Fruit fly (Drosophila melanogaster) whole organism, embryonic: Measurements from ENCODE around the gene CG9328.

Source experiments
- CG10267 ChIP-seq: fragments of 200-800 bp; sonication (Bioruptor generic); optimal IDR thresholded peaks from 2 replicates; lab custom pipeline; 2018; ENCODE audit warnings: missing biosample characterization, mild to moderate bottlenecking, missing genetic modification characterization, moderate library complexity
- CG10431 ChIP-seq: fragments of 200-800 bp; sonication (Bioruptor generic); optimal IDR thresholded peaks from 3 replicates; lab custom pipeline; 2018; ENCODE audit warnings: missing biosample characterization, mild to moderate bottlenecking, missing genetic modification characterization
- CG13624 ChIP-seq: fragments of 200-800 bp; sonication (Bioruptor generic); optimal IDR thresholded peaks from 2 replicates; lab custom pipeline; 2016; ENCODE audit warnings: missing biosample characterization, missing genetic modification characterization
- CG14050 ChIP-seq: fragments of 200-800 bp; sonication (Bioruptor generic); IDR thresholded peaks from 3 replicates; pipeline ENCODE4 v1.3.6; 2022; ENCODE audit warnings: missing biosample characterization, missing genetic modification characterization
- CG16815 ChIP-seq: fragments of 200-800 bp; sonication (Bioruptor generic); optimal IDR thresholded peaks from 3 replicates; lab custom pipeline; 2017; ENCODE audit warnings: missing biosample characterization, mild to moderate bottlenecking, missing genetic modification characterization
- CG17186 ChIP-seq: fragments of 200-800 bp; sonication (Bioruptor generic); optimal IDR thresholded peaks from 3 replicates; lab custom pipeline; 2017; ENCODE audit warnings: missing biosample characterization, missing genetic modification reagents, missing genetic modification characterization
- CG18011 ChIP-seq: fragments of 200-800 bp; sonication (Bioruptor generic); optimal IDR thresholded peaks from 2 replicates; lab custom pipeline; 2017; ENCODE audit warnings: missing biosample characterization, missing genetic modification characterization, mild to moderate bottlenecking, moderate library complexity, missing genotype
- CG18764 ChIP-seq: fragments of 200-800 bp; sonication (Bioruptor generic); optimal IDR thresholded peaks from 3 replicates; lab custom pipeline; 2016; ENCODE audit warnings: missing biosample characterization, missing genetic modification characterization
- CG2199 ChIP-seq: fragments of 200-800 bp; sonication (Bioruptor generic); IDR thresholded peaks from 3 replicates; pipeline ENCODE4 v1.3.6; 2022; ENCODE audit warnings: missing biosample characterization, missing genetic modification characterization
- CG2889 ChIP-seq: fragments of 200-800 bp; sonication (Bioruptor generic); IDR thresholded peaks from 3 replicates; pipeline ENCODE4 v1.3.6; 2022; ENCODE audit warnings: missing biosample characterization, missing genetic modification characterization
- CG33213 ChIP-seq: fragments of 200-800 bp; sonication (Bioruptor generic); optimal IDR thresholded peaks from 3 replicates; lab custom pipeline; 2016; ENCODE audit warnings: missing biosample characterization, missing genetic modification characterization
- CG33557 ChIP-seq: fragments of 200-800 bp; sonication (Bioruptor generic); optimal IDR thresholded peaks from 2 replicates; lab custom pipeline; 2019; ENCODE audit warnings: missing biosample characterization, mild to moderate bottlenecking, missing genetic modification characterization, moderate library complexity
- CG34422 ChIP-seq: fragments of 200-800 bp; sonication (Bioruptor generic); IDR thresholded peaks from 3 replicates; pipeline ENCODE4 v1.3.6; 2022; ENCODE audit warnings: missing biosample characterization, missing genetic modification characterization
- CG3726 ChIP-seq: fragments of 200-800 bp; sonication (Bioruptor generic); IDR thresholded peaks from 3 replicates; pipeline ENCODE4, ENCODE4 v1.3.6; 2022; ENCODE audit warnings: missing biosample characterization, missing genetic modification characterization
- CG42726 ChIP-seq: fragments of 200-800 bp; sonication (Bioruptor generic); IDR thresholded peaks from 2 replicates; pipeline ENCODE4 v1.3.6; 2022; ENCODE audit warnings: missing biosample characterization, missing genetic modification characterization; ENCODE audit not compliant: partially characterized antibody
- CG4854 ChIP-seq: fragments of 200-800 bp; sonication (Bioruptor generic); optimal IDR thresholded peaks from 2 replicates; lab custom pipeline; 2016; ENCODE audit warnings: missing biosample characterization, missing genetic modification characterization, inconsistent platforms
- CG6272 ChIP-seq: fragments of 200-800 bp; sonication (Bioruptor generic); IDR thresholded peaks from 2 replicates; pipeline ENCODE4 v1.3.6; 2022; ENCODE audit warnings: missing biosample characterization, missing genetic modification characterization
- CG6654 ChIP-seq: fragments of 200-800 bp; sonication (Bioruptor generic); optimal IDR thresholded peaks from 2 replicates; lab custom pipeline; 2017; ENCODE audit warnings: missing biosample characterization, mild to moderate bottlenecking, missing genetic modification characterization
- CG6689 ChIP-seq: fragments of 200-800 bp; sonication (Bioruptor generic); IDR thresholded peaks from 2 replicates; pipeline ENCODE4 v1.3.6; 2022; ENCODE audit warnings: missing biosample characterization, missing genetic modification characterization
- CG7928 ChIP-seq: fragments of 200-800 bp; sonication (Bioruptor generic); optimal IDR thresholded peaks from 2 replicates; lab custom pipeline; 2017; ENCODE audit warnings: missing biosample characterization, mild to moderate bottlenecking, missing genetic modification characterization
- CG8478 ChIP-seq: fragments of >200 bp; optimal IDR thresholded peaks from 2 replicates; lab custom pipeline; 2018
- CG9215 ChIP-seq: fragments of 200-800 bp; sonication (Bioruptor generic); IDR thresholded peaks from 2 replicates; pipeline ENCODE4 v1.3.6; 2022; ENCODE audit warnings: missing biosample characterization, missing genetic modification characterization
- CoRest ChIP-seq: fragments of 200-800 bp; sonication (Bioruptor generic); optimal IDR thresholded peaks from 3 replicates; lab custom pipeline; 2018; ENCODE audit warnings: missing biosample characterization, mild to moderate bottlenecking, missing genetic modification characterization, moderate library complexity
- Fer1 ChIP-seq: fragments of 200-800 bp; sonication (Bioruptor generic); optimal IDR thresholded peaks from 2 replicates; lab custom pipeline; 2017; ENCODE audit warnings: missing biosample characterization, mild to moderate bottlenecking, missing genetic modification characterization
- Fer3 ChIP-seq: fragments of 200-800 bp; sonication (Bioruptor generic); optimal IDR thresholded peaks from 2 replicates; lab custom pipeline; 2018; ENCODE audit warnings: missing biosample characterization, mild to moderate bottlenecking, missing genetic modification characterization, moderate library complexity
- H2.0 ChIP-seq: fragments of 200-800 bp; sonication (Bioruptor generic); IDR thresholded peaks from 2 replicates; pipeline ENCODE4 v1.3.6; 2022; ENCODE audit warnings: missing biosample characterization, missing genetic modification characterization
- Myb ChIP-seq: fragments of 200-800 bp; sonication (Bioruptor generic); optimal IDR thresholded peaks from 2 replicates; lab custom pipeline; 2016; ENCODE audit warnings: missing biosample characterization, missing genetic modification characterization
- Ptx1 ChIP-seq: fragments of 200-800 bp; sonication (Bioruptor generic); IDR thresholded peaks from 2 replicates; pipeline ENCODE4 v1.3.6; 2022; ENCODE audit warnings: missing biosample characterization, missing genetic modification characterization
- Six4 ChIP-seq: fragments of 200-800 bp; sonication (Bioruptor generic); optimal IDR thresholded peaks from 2 replicates; lab custom pipeline; 2016; ENCODE audit warnings: missing biosample characterization, missing genetic modification characterization
- Sox100B ChIP-seq: fragments of 200-800 bp; sonication (Bioruptor generic); optimal IDR thresholded peaks from 3 replicates; lab custom pipeline; 2018; ENCODE audit warnings: missing biosample characterization, mild to moderate bottlenecking, missing genetic modification characterization
- Stat92E ChIP-seq, 3 experiments: fragments of >200 bp in 2 of 3; fragments of 200-800 bp in 1 of 3; sonication (Bioruptor generic) in 1 of 3; optimal IDR thresholded peaks; 2 replicates each; lab custom pipeline; 2017 to 2019; ENCODE audit warnings: missing biosample characterization in 3 of 3, missing genetic modification characterization in 3 of 3, mild to moderate bottlenecking in 1 of 3, moderate library complexity in 1 of 3
- Taf1 ChIP-seq: fragments of 200-800 bp; sonication (Bioruptor generic); IDR thresholded peaks from 2 replicates; pipeline ENCODE4 v1.3.6; 2022; ENCODE audit warnings: missing biosample characterization, missing genetic modification characterization
- amos ChIP-seq: fragments of 200-800 bp; sonication (Bioruptor generic); IDR thresholded peaks from 2 replicates; pipeline ENCODE4 v1.3.6; 2022; ENCODE audit warnings: missing biosample characterization, missing genetic modification characterization; ENCODE audit not compliant: partially characterized antibody
- cato ChIP-seq: fragments of 200-800 bp; sonication (Bioruptor generic); optimal IDR thresholded peaks from 2 replicates; lab custom pipeline; 2016; ENCODE audit warnings: missing biosample characterization, missing genetic modification characterization, borderline replicate concordance
- dmrt99B ChIP-seq: fragments of 200-800 bp; sonication (Bioruptor generic); optimal IDR thresholded peaks from 2 replicates; lab custom pipeline; 2018; ENCODE audit warnings: missing biosample characterization, mild to moderate bottlenecking, missing genetic modification characterization, moderate library complexity
- fru ChIP-seq: fragments of >200 bp; optimal IDR thresholded peaks from 2 replicates; lab custom pipeline; 2017
- gfzf ChIP-seq: fragments of 200-800 bp; sonication (Bioruptor generic); optimal IDR thresholded peaks from 2 replicates; lab custom pipeline; 2016; ENCODE audit warnings: missing biosample characterization, mild to moderate bottlenecking, missing genetic modification characterization, moderate library complexity
- gsb-n ChIP-seq: fragments of 200-800 bp; sonication (Bioruptor generic); optimal IDR thresholded peaks from 3 replicates; lab custom pipeline; 2018; ENCODE audit warnings: missing biosample characterization, mild to moderate bottlenecking, missing genetic modification characterization
- lov ChIP-seq, 2 experiments: fragments of 200-800 bp in 1 of 2; fragments of >200 bp in 1 of 2; sonication (Bioruptor generic) in 1 of 2; IDR thresholded peaks in 1 of 2; optimal IDR thresholded peaks in 1 of 2; 2 replicates in 1 of 2; 3 replicates in 1 of 2; pipeline versions ENCODE4 v1.3.6 to Lab custom; 2017 to 2022; ENCODE audit warnings: missing biosample characterization in 1 of 2, missing genetic modification characterization in 1 of 2
- nerfin-1 ChIP-seq: fragments of 200-800 bp; sonication (Bioruptor generic); optimal IDR thresholded peaks from 3 replicates; lab custom pipeline; 2019; ENCODE audit warnings: missing biosample characterization, mild to moderate bottlenecking, missing genetic modification characterization, moderate library complexity
- nmo ChIP-seq: fragments of 200-800 bp; sonication (Bioruptor generic); optimal IDR thresholded peaks from 2 replicates; lab custom pipeline; 2018; ENCODE audit warnings: missing biosample characterization, mild to moderate bottlenecking, missing genetic modification characterization, moderate library complexity
- oc ChIP-seq: fragments of 200-800 bp; sonication (Bioruptor generic); optimal IDR thresholded peaks from 2 replicates; lab custom pipeline; 2018; ENCODE audit warnings: missing biosample characterization, mild to moderate bottlenecking, missing genetic modification characterization, moderate library complexity
- row ChIP-seq: fragments of 200-800 bp; sonication (Bioruptor generic); IDR thresholded peaks from 3 replicates; pipeline ENCODE4 v1.3.6; 2022; ENCODE audit warnings: missing biosample characterization, missing genetic modification characterization
- scrt ChIP-seq: fragments of 200-800 bp; sonication (Bioruptor generic); optimal IDR thresholded peaks from 2 replicates; lab custom pipeline; 2018; ENCODE audit warnings: missing biosample characterization, mild to moderate bottlenecking, missing genetic modification characterization, moderate library complexity
- slou ChIP-seq: fragments of 200-800 bp; sonication (Bioruptor generic); optimal IDR thresholded peaks from 3 replicates; lab custom pipeline; 2016; ENCODE audit warnings: missing biosample characterization, missing genetic modification characterization
- sob ChIP-seq: fragments of 200-800 bp; sonication (Bioruptor generic); IDR thresholded peaks from 2 replicates; pipeline ENCODE4 v1.3.6; 2022; ENCODE audit warnings: missing biosample characterization, missing genetic modification characterization
- stc ChIP-seq: fragments of 200-800 bp; sonication (Bioruptor generic); IDR thresholded peaks from 2 replicates; pipeline ENCODE4 v1.3.6; 2022; ENCODE audit warnings: missing biosample characterization, missing genetic modification characterization
- z ChIP-seq: fragments of 200-800 bp; sonication (Bioruptor generic); IDR thresholded peaks from 3 replicates; pipeline ENCODE4 v1.3.6; 2022; ENCODE audit warnings: missing biosample characterization, missing genetic modification characterization
- zen ChIP-seq: fragments of 200-800 bp; sonication (Bioruptor generic); optimal IDR thresholded peaks from 3 replicates; lab custom pipeline; 2018; ENCODE audit warnings: missing biosample characterization, mild to moderate bottlenecking, missing genetic modification characterization, moderate library complexity

Gene CG9328

DNA sequence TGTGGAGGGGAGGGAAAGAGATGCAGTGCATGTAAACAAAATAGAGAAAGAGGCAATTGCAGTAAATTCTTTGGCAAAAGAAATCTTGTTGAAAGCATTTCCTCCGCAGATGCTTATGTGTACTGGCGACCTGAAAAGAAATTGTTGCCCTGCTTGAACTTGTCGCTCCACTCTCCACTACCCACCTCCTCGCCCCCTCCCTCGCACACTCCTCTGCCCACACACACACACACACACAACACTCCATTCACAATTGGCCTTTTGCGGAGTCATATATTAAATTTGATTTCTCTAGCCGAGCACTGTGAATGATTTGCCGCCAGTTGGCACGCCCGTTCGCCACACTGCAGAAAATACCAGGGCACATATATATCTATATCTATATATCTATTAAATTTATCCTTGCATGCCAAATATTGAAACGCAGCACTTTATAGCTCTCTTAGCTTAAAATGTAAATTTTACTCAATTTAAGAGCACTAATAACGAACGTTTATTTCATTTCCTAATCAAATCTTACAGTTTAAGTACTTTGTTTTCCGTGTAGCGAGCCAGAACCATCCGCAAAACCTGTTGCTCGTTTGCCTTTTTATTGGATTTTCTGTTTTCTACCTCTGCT is 38.6 kb upstream of the CG9328 start (continued):
- no peak; the same call in 1 of the 2 replicates for TF ChIP-seq CG6272 (GFP tag; lab: Robert Waterston, UW)
- TF ChIP-seq CG13624 (GFP tag; lab: Kevin White, UChicago), result peak; percentile 66
- TF ChIP-seq CG33213, result peak; percentile 40
- TF ChIP-seq CG3726, result 0 out of 3 replicates have a peak, but pooled peaks have one; percentile 47
- peak; percentile 34 for TF ChIP-seq CG18764
- peak; percentile 74 for TF ChIP-seq Ptx1 (GFP tag; lab: Robert Waterston, UW)
- peak; percentile 49 for TF ChIP-seq CG4854 (GFP tag; lab: Kevin White, UChicago)
- TF ChIP-seq CG9215 (GFP tag; lab: Robert Waterston, UW), result peak; percentile 73
- TF ChIP-seq dmrt99B (tag; lab: Kevin White, UChicago), result peak; percentile 72
- TF ChIP-seq CG8478, result no peak
- peak; percentile 63 for TF ChIP-seq CG10267
- peak; percentile 54 for TF ChIP-seq slou (GFP tag; lab: Kevin White, UChicago)
- peak; percentile 79 for TF ChIP-seq Fer1 (GFP tag; lab: Kevin White, UChicago)
- no peak for TF ChIP-seq z (GFP tag; lab: Robert Waterston, UW)
- TF ChIP-seq CG42726 (GFP tag; lab: Robert Waterston, UW), result no peak
- no peak for TF ChIP-seq amos (GFP tag; lab: Robert Waterston, UW)
- TF ChIP-seq nmo (GFP tag; lab: Kevin White, UChicago), result peak; percentile 30
- TF ChIP-seq Six4, result peak; percentile 46
- peak; percentile 45 for TF ChIP-seq CG6654 (GFP tag; lab: Kevin White, UChicago)
- TF ChIP-seq sob (GFP tag; lab: Robert Waterston, UW), result peak; percentile 86
- TF ChIP-seq gfzf (GFP tag; lab: Kevin White, UChicago), result no peak
- TF ChIP-seq CG6689, result peak; percentile 68
- peak; percentile 42; the same call in 1 of the 3 replicates for TF ChIP-seq CG2889 (GFP tag; lab: Robert Waterston, UW)
- peak; percentile 9 for TF ChIP-seq CG18011 (GFP tag; lab: Kevin White, UChicago)
- no peak for TF ChIP-seq CG17186 (GFP tag; lab: Kevin White, UChicago)
- peak; percentile 19 for TF ChIP-seq Myb (GFP tag; lab: Kevin White, UChicago)
- TF ChIP-seq CG2199 (GFP tag; lab: Robert Waterston, UW), result no peak
- no peak for TF ChIP-seq CG33557
- peak; percentile 80 for TF ChIP-seq row
- TF ChIP-seq oc, result no peak
- TF ChIP-seq lov (optimal IDR thresholded peaks at IDR 0.05; lab: Kevin White, UChicago), result no peak
- no peak for TF ChIP-seq lov (GFP tag; IDR thresholded peaks at IDR 0.05; lab: Robert Waterston, UW)
- no peak for TF ChIP-seq cato (GFP tag; lab: Kevin White, UChicago)
- no peak for TF ChIP-seq nerfin-1 (tag; lab: Kevin White, UChicago)
- TF ChIP-seq H2.0, result peak; percentile 29; the same call in 1 of the 2 replicates
- TF ChIP-seq stc (GFP tag; lab: Robert Waterston, UW), result no peak; the same call in 1 of the 2 replicates
- peak; percentile 50 for TF ChIP-seq zen (tag; lab: Kevin White, UChicago)
- TF ChIP-seq gsb-n (tag; lab: Kevin White, UChicago), result no peak
- TF ChIP-seq CG34422 (GFP tag; lab: Robert Waterston, UW), result peak; percentile 64; the same call in 2 of the 3 replicates
- TF ChIP-seq Taf1, result peak; percentile 71
- TF ChIP-seq fru (lab: Kevin White, UChicago), result no peak
- peak; percentile 78 for TF ChIP-seq scrt
- peak; percentile 49 for TF ChIP-seq CG7928 (GFP tag; lab: Kevin White, UChicago)
- TF ChIP-seq CoRest, result peak; percentile 60
- peak; percentile 45 for TF ChIP-seq CG16815
- peak; percentile 83 for TF ChIP-seq Fer3 (tag; lab: Kevin White, UChicago)
- TF ChIP-seq Stat92E (GFP tag; optimal IDR thresholded peaks at IDR 0.05; lab: Kevin White, UChicago), result no peak
- no peak for TF ChIP-seq CG10431
- peak; percentile 50 for TF ChIP-seq Sox100B (GFP tag; lab: Kevin White, UChicago)
- no peak; the same call in 2 of the 3 replicates for TF ChIP-seq CG14050 (GFP tag; lab: Robert Waterston, UW)
